Worm (Caenorhabditis elegans) whole organism, L3 larva: ENCODE data around the gene cyp-43A1.

Experiments
- R02D3.7 ChIP-seq: fragments of 150-350 bp; optimal IDR thresholded peaks from 2 replicates; lab custom pipeline; 2014; ENCODE audit warnings: missing biosample characterization, missing genetic modification characterization
- aly-2 ChIP-seq: fragments of 150-350 bp; optimal IDR thresholded peaks from 2 replicates; lab custom pipeline; 2014; ENCODE audit warnings: missing biosample characterization, missing genetic modification characterization
- ama-1 ChIP-seq: fragments of 150-350 bp; optimal IDR thresholded peaks from 2 replicates; lab custom pipeline; 2018
- ceh-28 ChIP-seq: fragments of 150-350 bp; optimal IDR thresholded peaks from 2 replicates; lab custom pipeline; 2014; ENCODE audit warnings: missing biosample characterization, missing genetic modification reagents, missing genetic modification characterization
- ceh-9 ChIP-seq: sonication (generic microtip); optimal IDR thresholded peaks from 2 replicates; lab custom pipeline; 2018; ENCODE audit warnings: missing biosample characterization, missing genetic modification characterization
- daf-12 ChIP-seq: fragments of 150-350 bp; optimal IDR thresholded peaks from 2 replicates; lab custom pipeline; 2014; ENCODE audit warnings: missing biosample characterization, missing genetic modification reagents, missing genetic modification characterization
- elt-2 ChIP-seq: sonication (generic microtip); optimal IDR thresholded peaks from 2 replicates; lab custom pipeline; 2016; ENCODE audit warnings: missing genetic modification reagents, mild to moderate bottlenecking, missing genetic modification characterization, missing compliant biosample characterization
- eor-1 ChIP-seq, 2 experiments: fragments of 150-350 bp; optimal IDR thresholded peaks; 2 replicates each; lab custom pipeline; 2014 to 2018; ENCODE audit warnings: missing biosample characterization in 2 of 2, missing genetic modification characterization in 2 of 2
- fkh-10 ChIP-seq: sonication (generic microtip); optimal IDR thresholded peaks from 2 replicates; lab custom pipeline; 2017; ENCODE audit warnings: missing biosample characterization, missing genetic modification reagents, missing genetic modification characterization
- fkh-2 ChIP-seq: fragments of 150-350 bp; optimal IDR thresholded peaks from 2 replicates; lab custom pipeline; 2014; ENCODE audit warnings: missing biosample characterization, missing genetic modification reagents, missing genetic modification characterization
- fos-1 ChIP-seq: fragments of 150-350 bp; optimal IDR thresholded peaks from 2 replicates; lab custom pipeline; 2014; ENCODE audit warnings: missing biosample characterization, missing genetic modification characterization
- hmg-11 ChIP-seq: sonication (generic microtip); optimal IDR thresholded peaks from 2 replicates; lab custom pipeline; 2016; ENCODE audit warnings: missing genetic modification characterization, missing compliant biosample characterization
- lin-15B ChIP-seq: fragments of 150-350 bp; optimal IDR thresholded peaks from 2 replicates; lab custom pipeline; 2014; ENCODE audit warnings: missing biosample characterization, missing genetic modification characterization
- lsy-12 ChIP-seq: sonication (generic microtip); optimal IDR thresholded peaks from 2 replicates; lab custom pipeline; 2016; ENCODE audit warnings: mild to moderate bottlenecking, missing genetic modification characterization, missing compliant biosample characterization
- mdl-1 ChIP-seq: fragments of 150-350 bp; optimal IDR thresholded peaks from 2 replicates; lab custom pipeline; 2014; ENCODE audit warnings: missing biosample characterization, missing genetic modification characterization
- mml-1 ChIP-seq: fragments of 150-350 bp; sonication (generic microtip); optimal IDR thresholded peaks from 3 replicates; lab custom pipeline; 2014; ENCODE audit warnings: missing biosample characterization, missing genetic modification characterization
- nfya-1 ChIP-seq: sonication (generic microtip); optimal IDR thresholded peaks from 2 replicates; lab custom pipeline; 2017; ENCODE audit warnings: missing genetic modification characterization, mild to moderate bottlenecking, missing compliant biosample characterization, antibody characterized with exemption, moderate library complexity; ENCODE audit not compliant: insufficient read depth
- nhr-11 ChIP-seq: fragments of 150-350 bp; optimal IDR thresholded peaks from 2 replicates; lab custom pipeline; 2014; ENCODE audit warnings: missing biosample characterization, missing genetic modification characterization
- nhr-12 ChIP-seq: fragments of 150-350 bp; optimal IDR thresholded peaks from 2 replicates; lab custom pipeline; 2014; ENCODE audit warnings: missing biosample characterization, missing genetic modification characterization
- nhr-23 ChIP-seq: fragments of 150-350 bp; optimal IDR thresholded peaks from 2 replicates; lab custom pipeline; 2014; ENCODE audit warnings: missing biosample characterization, missing genetic modification reagents, missing genetic modification characterization
- nhr-25 ChIP-seq: sonication (generic microtip); optimal IDR thresholded peaks from 2 replicates; lab custom pipeline; 2017; ENCODE audit warnings: missing biosample characterization, missing genetic modification characterization
- nhr-28 ChIP-seq: fragments of 150-350 bp; optimal IDR thresholded peaks from 2 replicates; lab custom pipeline; 2014; ENCODE audit warnings: missing biosample characterization, missing genetic modification characterization
- nhr-67 ChIP-seq: fragments of 150-350 bp; optimal IDR thresholded peaks from 2 replicates; lab custom pipeline; 2014; ENCODE audit warnings: missing biosample characterization, missing genetic modification characterization
- nhr-77 ChIP-seq: fragments of 150-350 bp; optimal IDR thresholded peaks from 2 replicates; lab custom pipeline; 2014; ENCODE audit warnings: missing biosample characterization, missing genetic modification characterization
- pha-4 ChIP-seq: fragments of 150-350 bp; optimal IDR thresholded peaks from 2 replicates; lab custom pipeline; 2014; ENCODE audit warnings: missing biosample characterization, missing genetic modification reagents, missing genetic modification characterization
- pqm-1 ChIP-seq: fragments of 150-350 bp; optimal IDR thresholded peaks from 2 replicates; lab custom pipeline; 2017; ENCODE audit warnings: missing biosample characterization, missing genetic modification characterization, inconsistent platforms
- skn-1 ChIP-seq: fragments of 150-350 bp; optimal IDR thresholded peaks from 2 replicates; lab custom pipeline; 2014; ENCODE audit warnings: missing biosample characterization, missing genetic modification characterization
- snpc-4 ChIP-seq: fragments of 150-350 bp; optimal IDR thresholded peaks from 2 replicates; lab custom pipeline; 2014; ENCODE audit warnings: missing biosample characterization, missing genetic modification characterization
- tbx-2 ChIP-seq: sonication (generic microtip); optimal IDR thresholded peaks from 2 replicates; lab custom pipeline; 2016; ENCODE audit warnings: mild to moderate bottlenecking, missing genetic modification characterization, missing compliant biosample characterization
- unc-39 ChIP-seq: sonication (generic microtip); optimal IDR thresholded peaks from 4 replicates; lab custom pipeline; 2017; ENCODE audit warnings: missing biosample characterization, missing genetic modification characterization
- unc-62 ChIP-seq: fragments of 150-350 bp; sonication (generic microtip); optimal IDR thresholded peaks from 4 replicates; lab custom pipeline; 2014; ENCODE audit warnings: missing biosample characterization, missing genetic modification reagents, missing genetic modification characterization
- zag-1 ChIP-seq: fragments of 150-350 bp; optimal IDR thresholded peaks from 2 replicates; lab custom pipeline; 2014; ENCODE audit warnings: missing biosample characterization, missing genetic modification characterization
- ztf-11 ChIP-seq: fragments of 150-350 bp; optimal IDR thresholded peaks from 2 replicates; lab custom pipeline; 2014; ENCODE audit warnings: missing biosample characterization, missing genetic modification characterization
- ztf-4 ChIP-seq: fragments of 150-350 bp; optimal IDR thresholded peaks from 2 replicates; lab custom pipeline; 2014; ENCODE audit warnings: missing biosample characterization, missing genetic modification characterization

cyp-43A1 gene

DNA sequence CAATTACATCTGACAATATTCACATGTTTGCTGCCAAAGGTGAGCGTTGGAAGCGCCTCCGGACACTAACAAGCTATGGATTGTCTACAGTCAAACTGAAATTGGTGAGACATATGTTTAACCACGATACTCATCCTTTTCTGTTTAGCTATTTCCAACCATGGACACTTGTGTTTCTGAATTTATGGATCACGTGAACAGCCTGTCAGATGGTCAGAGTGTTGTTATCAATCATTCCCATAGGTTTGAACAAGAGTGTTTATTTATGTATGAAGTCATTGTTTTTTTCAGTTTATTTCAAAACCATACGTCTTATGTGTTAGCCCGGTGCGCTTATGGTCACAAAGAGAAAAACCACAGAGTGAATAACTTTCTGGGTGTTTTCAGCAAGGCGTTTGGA lies 1.0 kb downstream of the cyp-43A1 start:
- TF ChIP-seq fkh-2 (tag; lab: Kevin White, UChicago) (no peak), nhr-23 (no peak), pha-4 (tag; lab: Kevin White, UChicago) (peak; percentile 25), pqm-1 (tag; lab: Kevin White, UChicago) (peak; percentile 17)

DNA sequence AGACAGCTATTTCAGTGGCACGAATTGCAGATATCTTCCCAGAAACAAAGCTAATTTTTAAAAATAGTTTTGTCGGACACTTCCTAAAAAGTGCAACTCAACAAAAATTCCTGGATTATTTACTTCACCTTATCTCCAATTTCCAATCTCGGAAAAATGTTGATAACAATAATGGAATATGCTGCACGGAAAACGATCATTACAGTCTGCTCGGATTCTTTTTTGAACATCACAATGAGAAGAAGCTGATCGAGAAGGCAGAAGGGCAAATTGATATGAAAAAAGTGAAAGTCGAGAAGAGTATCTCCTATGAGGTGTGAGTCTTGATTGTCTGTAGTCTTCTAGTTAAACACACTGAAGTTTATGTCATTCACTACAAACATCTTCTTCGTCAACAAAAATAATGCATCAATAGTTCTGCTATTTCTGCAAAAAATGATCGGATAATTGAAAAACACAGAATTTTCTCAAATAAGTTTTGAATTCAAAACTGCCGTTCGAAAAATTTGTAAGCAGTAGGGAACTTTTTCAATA lies 1.6 kb downstream of the cyp-43A1 start:
- peak; percentile 28 for TF ChIP-seq elt-2 (tag; lab: Kevin White, UChicago)
- TF ChIP-seq unc-39 (tag; lab: Kevin White, UChicago), result no peak
- TF ChIP-seq, all 47 proteins: peak for 1

DNA sequence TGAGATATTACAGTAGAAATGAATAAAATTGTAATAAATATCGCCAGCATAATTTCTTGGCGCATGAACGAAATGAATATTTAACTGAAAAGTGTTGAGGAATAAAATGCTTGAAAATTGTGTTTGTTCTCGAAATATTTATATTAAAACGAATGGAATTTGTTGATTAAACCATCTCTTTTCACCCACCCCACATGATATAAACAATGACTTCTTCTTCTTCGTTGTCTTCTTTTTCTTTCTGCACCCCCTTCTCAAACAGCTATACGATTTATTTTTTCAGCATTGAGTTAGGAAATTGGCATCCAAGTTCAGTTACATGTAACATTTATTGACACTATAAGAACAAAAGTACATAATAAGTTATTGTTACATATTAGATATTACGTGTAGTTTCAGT lies 5.8 kb downstream of the cyp-43A1 start, which contains the start of gene C41G11.1:
C41G11.1 (minus strand) TSS at position 101 of the 400 bp plus-strand sequence.
- no peak for TF ChIP-seq pha-4 (tag; lab: Kevin White, UChicago)
- TF ChIP-seq unc-62 (GFP tag; lab: Kevin White, UChicago), result no peak
- TF ChIP-seq aly-2 (tag; lab: Kevin White, UChicago), result no peak
- TF ChIP-seq nhr-28 (tag; lab: Kevin White, UChicago), result no peak
- TF ChIP-seq tbx-2 (tag; lab: Kevin White, UChicago), result no peak
- no peak for TF ChIP-seq fos-1 (tag; lab: Kevin White, UChicago)
- TF ChIP-seq nhr-25 (tag; lab: Kevin White, UChicago), result no peak
- no peak for TF ChIP-seq snpc-4 (tag; lab: Kevin White, UChicago)
- no peak for TF ChIP-seq ceh-28 (tag; lab: Kevin White, UChicago)
- no peak for TF ChIP-seq nhr-12 (tag; lab: Kevin White, UChicago)
- TF ChIP-seq nhr-67 (tag; lab: Kevin White, UChicago), result no peak
- no peak for TF ChIP-seq fkh-10 (GFP tag; lab: Kevin White, UChicago)
- no peak for TF ChIP-seq ztf-4 (tag; lab: Kevin White, UChicago)
- TF ChIP-seq lin-15B (tag; lab: Kevin White, UChicago), result no peak
- TF ChIP-seq mdl-1, result no peak
- TF ChIP-seq ztf-11 (tag; lab: Kevin White, UChicago), result no peak
- TF ChIP-seq ceh-9 (tag; lab: Kevin White, UChicago), result no peak
- TF ChIP-seq nhr-77 (tag; lab: Kevin White, UChicago), result no peak
- TF ChIP-seq fkh-2 (tag; lab: Kevin White, UChicago), result no peak
- no peak for TF ChIP-seq nhr-11 (tag; lab: Kevin White, UChicago)

DNA sequence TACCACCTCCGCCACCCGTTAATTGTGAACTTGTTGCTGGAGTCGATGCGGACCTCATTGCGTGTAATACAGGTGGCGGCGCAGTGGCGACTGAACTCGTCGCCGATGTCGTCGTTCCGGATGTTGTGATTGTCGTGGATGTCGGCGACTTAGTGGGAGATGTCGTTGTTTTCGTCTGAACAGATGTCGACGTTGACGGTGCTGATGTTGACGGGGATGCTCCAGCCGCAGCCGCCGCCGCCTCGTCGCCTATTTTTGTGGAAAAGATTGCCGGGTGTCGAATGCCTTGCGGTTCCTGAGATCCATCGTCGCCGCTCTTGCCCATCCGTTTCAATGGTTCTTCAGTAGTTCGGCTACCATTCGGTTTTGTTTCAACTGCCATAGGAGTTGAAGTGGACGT lies 6.6 kb downstream of the cyp-43A1 start:
- TF ChIP-seq nfya-1 (tag; lab: Kevin White, UChicago), result no peak
- TF ChIP-seq nhr-12 (tag; lab: Kevin White, UChicago), result no peak
- TF ChIP-seq eor-1 (tag; optimal IDR thresholded peaks at IDR 0.05; lab: Kevin White, UChicago), result no peak
- TF ChIP-seq zag-1 (tag; lab: Kevin White, UChicago), result no peak
- no peak for TF ChIP-seq fos-1 (tag; lab: Kevin White, UChicago)
- no peak for TF ChIP-seq nhr-67 (tag; lab: Kevin White, UChicago)
- TF ChIP-seq fkh-10 (GFP tag; lab: Kevin White, UChicago), result no peak
- no peak for TF ChIP-seq daf-12 (tag; lab: Kevin White, UChicago)
- no peak for TF ChIP-seq pqm-1 (tag; lab: Kevin White, UChicago)
- no peak for TF ChIP-seq hmg-11 (tag; lab: Kevin White, UChicago)
- TF ChIP-seq, all 47 proteins: peak for 0

DNA sequence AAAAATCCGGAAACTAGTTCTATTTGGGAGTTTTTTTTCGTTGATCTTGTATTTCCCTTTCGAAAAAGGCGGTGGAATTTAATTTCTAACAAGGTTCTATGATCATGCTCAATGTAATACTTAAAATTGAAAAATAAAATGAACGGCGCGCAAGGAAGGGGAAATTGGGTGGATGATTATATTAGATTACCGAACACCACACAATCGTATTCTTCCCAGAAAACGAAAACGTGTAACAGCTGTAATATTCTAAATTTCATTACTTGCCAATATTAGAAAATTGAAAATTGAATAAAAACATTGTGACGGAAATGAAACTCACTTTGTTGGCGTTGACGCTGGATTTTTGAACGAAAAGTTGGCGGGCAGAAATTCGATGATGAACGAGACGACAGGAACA lies 9.4 kb downstream of the cyp-43A1 start:
- TF ChIP-seq nhr-25 (tag; lab: Kevin White, UChicago) (no peak), fos-1 (tag; lab: Kevin White, UChicago) (no peak), lin-15B (tag; lab: Kevin White, UChicago) (no peak), mml-1 (tag; lab: Kevin White, UChicago) (no peak), ama-1 (lab: Kevin White, UChicago) (no peak), R02D3.7 (no peak), aly-2 (tag; lab: Kevin White, UChicago) (no peak), skn-1 (no peak), tbx-2 (tag; lab: Kevin White, UChicago) (no peak), snpc-4 (tag; lab: Kevin White, UChicago) (no peak), nhr-23 (no peak), fkh-10 (GFP tag; lab: Kevin White, UChicago) (no peak), daf-12 (tag; lab: Kevin White, UChicago) (no peak), lsy-12 (no peak), nhr-12 (tag; lab: Kevin White, UChicago) (no peak), pha-4 (tag; lab: Kevin White, UChicago) (no peak)
